Worm (Caenorhabditis elegans): Measurements from ENCODE around the gene fbxa-55.

DNA sequence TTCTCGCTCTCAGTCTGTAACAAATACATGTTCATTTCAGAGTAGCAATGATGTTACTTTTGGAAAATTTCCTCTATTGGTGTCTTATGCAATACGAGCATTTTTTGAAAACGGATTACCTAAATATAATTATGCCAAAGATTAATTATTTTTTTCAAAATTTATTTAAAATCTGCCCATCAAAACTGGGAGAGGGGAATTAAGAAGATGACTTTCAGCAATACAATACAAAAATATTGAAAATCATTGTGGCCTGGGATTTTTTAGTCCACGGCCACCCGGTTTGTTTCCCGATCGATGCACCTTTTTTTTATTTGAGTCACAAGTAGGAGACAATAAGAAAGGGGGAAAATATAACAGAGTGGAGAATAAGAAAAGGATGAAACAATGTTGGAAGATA, 2.1 kb upstream of the fbxa-55 start, which contains the start of gene fbxa-56:
- TF ChIP-seq hmg-4 (GFP tag; optimal IDR thresholded peaks at IDR 0.05) (no peak), tra-4 (tag; optimal IDR thresholded peaks at IDR 0.05) (no peak), ama-1 (optimal IDR thresholded peaks at IDR 0.05) (no peak), ets-7 (tag; optimal IDR thresholded peaks at IDR 0.05) (no peak), hnd-1 (tag; optimal IDR thresholded peaks at IDR 0.05) (no peak)
